Fruit fly (Drosophila melanogaster) whole organism, embryonic: ENCODE measurements around the gene Invadolysin.

ENCODE experiments used
- Blimp-1 ChIP-seq: fragments of 200-800 bp; sonication (Bioruptor generic); optimal IDR thresholded peaks from 3 replicates; lab custom pipeline; 2018; ENCODE audit warnings: missing biosample characterization, missing genetic modification characterization, mild to moderate bottlenecking, moderate library complexity, missing genetic modification reagents
- CG10543 ChIP-seq: fragments of 200-800 bp; sonication (Bioruptor generic); optimal IDR thresholded peaks from 3 replicates; lab custom pipeline; 2017; ENCODE audit warnings: missing biosample characterization, mild to moderate bottlenecking, missing genetic modification characterization, moderate library complexity
- CG11093 ChIP-seq: fragments of 200-800 bp; sonication (Bioruptor generic); IDR thresholded peaks from 3 replicates; pipeline ENCODE4 v1.3.6; 2022; ENCODE audit warnings: missing biosample characterization, missing genetic modification characterization
- CG13894 ChIP-seq: fragments of 200-800 bp; sonication (Bioruptor generic); optimal IDR thresholded peaks from 3 replicates; lab custom pipeline; 2018; ENCODE audit warnings: missing biosample characterization, mild to moderate bottlenecking, missing genetic modification characterization, moderate library complexity
- CG15269 ChIP-seq: fragments of 200-800 bp; sonication (Bioruptor generic); optimal IDR thresholded peaks from 2 replicates; lab custom pipeline; 2018; ENCODE audit warnings: missing biosample characterization, mild to moderate bottlenecking, missing genetic modification characterization, moderate library complexity
- CG15479 ChIP-seq: fragments of 200-800 bp; sonication (Bioruptor generic); optimal IDR thresholded peaks from 3 replicates; lab custom pipeline; 2019; ENCODE audit warnings: missing biosample characterization, mild to moderate bottlenecking, missing genetic modification characterization, moderate library complexity
- CG17186 ChIP-seq: fragments of 200-800 bp; sonication (Bioruptor generic); optimal IDR thresholded peaks from 3 replicates; lab custom pipeline; 2017; ENCODE audit warnings: missing biosample characterization, missing genetic modification reagents, missing genetic modification characterization
- CG3163 ChIP-seq: fragments of 200-800 bp; sonication (Bioruptor generic); optimal IDR thresholded peaks from 3 replicates; lab custom pipeline; 2016; ENCODE audit warnings: missing biosample characterization, missing genetic modification characterization
- CG34376 ChIP-seq: fragments of 200-800 bp; sonication (Bioruptor generic); optimal IDR thresholded peaks from 2 replicates; lab custom pipeline; 2018; ENCODE audit warnings: missing biosample characterization, mild to moderate bottlenecking, missing genetic modification characterization
- CG42726 ChIP-seq: fragments of 200-800 bp; sonication (Bioruptor generic); IDR thresholded peaks from 2 replicates; pipeline ENCODE4 v1.3.6; 2022; ENCODE audit warnings: missing biosample characterization, missing genetic modification characterization; ENCODE audit not compliant: partially characterized antibody
- CG7357 ChIP-seq: fragments of 200-800 bp; sonication (Bioruptor generic); IDR thresholded peaks from 3 replicates; pipeline ENCODE4 v1.3.6; 2022; ENCODE audit warnings: missing biosample characterization, missing genetic modification characterization
- Dek ChIP-seq: fragments of 200-800 bp; sonication (Bioruptor generic); optimal IDR thresholded peaks from 3 replicates; lab custom pipeline; 2019; ENCODE audit warnings: missing biosample characterization, mild to moderate bottlenecking, missing genetic modification characterization, moderate library complexity
- Doc2 ChIP-seq: fragments of 200-800 bp; sonication (Bioruptor generic); IDR thresholded peaks from 2 replicates; pipeline ENCODE4 v1.3.6; 2022; ENCODE audit warnings: missing biosample characterization, missing genetic modification characterization
- Ets65A ChIP-seq: fragments of 200-800 bp; sonication (Bioruptor generic); peaks from one replicate; lab custom pipeline; 2016; ENCODE audit warnings: missing biosample characterization, missing genetic modification characterization
- GATAe ChIP-seq: fragments of 200-800 bp; sonication (Bioruptor generic); conservative IDR thresholded peaks from 2 replicates; pipeline ENCODE4 v1.3.6; 2022; ENCODE audit warnings: missing biosample characterization, missing genetic modification characterization
- Hmx ChIP-seq: fragments of 200-800 bp; sonication (Bioruptor generic); optimal IDR thresholded peaks from 2 replicates; lab custom pipeline; 2016; ENCODE audit warnings: missing biosample characterization, missing genetic modification characterization
- Lim3 ChIP-seq: fragments of 200-800 bp; sonication (Bioruptor generic); IDR thresholded peaks from 2 replicates; pipeline ENCODE4 v1.3.6; 2022; ENCODE audit warnings: missing biosample characterization, missing genetic modification characterization
- Ptx1 ChIP-seq: fragments of 200-800 bp; sonication (Bioruptor generic); IDR thresholded peaks from 2 replicates; pipeline ENCODE4 v1.3.6; 2022; ENCODE audit warnings: missing biosample characterization, missing genetic modification characterization
- ac ChIP-seq: fragments of 200-800 bp; sonication (Bioruptor generic); optimal IDR thresholded peaks from 3 replicates; lab custom pipeline; 2017; ENCODE audit warnings: missing biosample characterization, mild to moderate bottlenecking, missing genetic modification characterization
- chinmo ChIP-seq: fragments of 200-800 bp; sonication (Bioruptor generic); IDR thresholded peaks from 4 replicates; pipeline ENCODE4 v1.3.6; 2022; ENCODE audit warnings: missing biosample characterization, missing genetic modification characterization; ENCODE audit not compliant: partially characterized antibody
- ems ChIP-seq: fragments of 200-800 bp; sonication (Bioruptor generic); optimal IDR thresholded peaks from 3 replicates; lab custom pipeline; 2016; ENCODE audit warnings: missing biosample characterization, missing genetic modification characterization
- en ChIP-seq: fragments of 200-800 bp; sonication (Bioruptor generic); optimal IDR thresholded peaks from 2 replicates; lab custom pipeline; 2016; ENCODE audit warnings: missing biosample characterization, missing genetic modification characterization
- eve ChIP-seq, 2 experiments: fragments of >200 bp; optimal IDR thresholded peaks; 2 replicates each; lab custom pipeline; 2017; ENCODE audit warnings: missing biosample characterization in 2 of 2, missing genetic modification characterization in 2 of 2
- exex ChIP-seq: fragments of 200-800 bp; sonication (Bioruptor generic); optimal IDR thresholded peaks from 4 replicates; lab custom pipeline; 2018; ENCODE audit warnings: missing biosample characterization, mild to moderate bottlenecking, missing genetic modification characterization, moderate library complexity
- fd96Cb ChIP-seq: fragments of 200-800 bp; sonication (Bioruptor generic); optimal IDR thresholded peaks from 2 replicates; lab custom pipeline; 2018; ENCODE audit warnings: missing biosample characterization, mild to moderate bottlenecking, missing genetic modification characterization, moderate library complexity
- grn ChIP-seq: fragments of 200-800 bp; sonication (Bioruptor generic); optimal IDR thresholded peaks from 3 replicates; lab custom pipeline; 2017; ENCODE audit warnings: missing biosample characterization, missing genetic modification characterization
- gsb ChIP-seq: fragments of 200-800 bp; sonication (Bioruptor generic); IDR thresholded peaks from 2 replicates; pipeline ENCODE4 v1.3.6; 2022; ENCODE audit warnings: missing biosample characterization, missing genetic modification characterization
- hth ChIP-seq: fragments of >200 bp; optimal IDR thresholded peaks from 2 replicates; lab custom pipeline; 2017; ENCODE audit warnings: inconsistent platforms
- knrl ChIP-seq: fragments of 200-800 bp; sonication (Bioruptor generic); IDR thresholded peaks from 3 replicates; pipeline ENCODE4 v1.3.6; 2022; ENCODE audit warnings: missing biosample characterization, missing genetic modification characterization; ENCODE audit not compliant: partially characterized antibody
- lab ChIP-seq: fragments of 200-800 bp; sonication (Bioruptor generic); optimal IDR thresholded peaks from 3 replicates; lab custom pipeline; 2017; ENCODE audit warnings: missing biosample characterization, missing genetic modification characterization, mild to moderate bottlenecking, moderate library complexity, missing genetic modification reagents
- mirr ChIP-seq: fragments of 200-800 bp; sonication (Bioruptor generic); optimal IDR thresholded peaks from 3 replicates; lab custom pipeline; 2018; ENCODE audit warnings: missing biosample characterization, mild to moderate bottlenecking, missing genetic modification characterization
- nom ChIP-seq: fragments of 200-800 bp; sonication (Bioruptor generic); optimal IDR thresholded peaks from 2 replicates; lab custom pipeline; 2017; ENCODE audit warnings: missing biosample characterization, missing genetic modification characterization, mild to moderate bottlenecking, moderate library complexity, missing genetic modification reagents
- prd ChIP-seq, 3 experiments: fragments of >200 bp in 2 of 3; fragments of 200-800 bp in 1 of 3; sonication (Bioruptor generic) in 1 of 3; optimal IDR thresholded peaks in 2 of 3; IDR thresholded peaks in 1 of 3; 2 replicates in 2 of 3; 3 replicates in 1 of 3; pipeline versions ENCODE4 v1.3.6 to Lab custom; 2017 to 2022; ENCODE audit warnings: missing biosample characterization in 1 of 3, missing genetic modification characterization in 1 of 3
- schlank ChIP-seq: fragments of 200-800 bp; sonication (Bioruptor generic); optimal IDR thresholded peaks from 2 replicates; lab custom pipeline; 2018; ENCODE audit warnings: missing biosample characterization, mild to moderate bottlenecking, missing genetic modification characterization
- sens ChIP-seq: fragments of 200-800 bp; sonication (Bioruptor generic); peaks from one replicate; lab custom pipeline; 2016; ENCODE audit warnings: missing biosample characterization, missing genetic modification characterization
- seq ChIP-seq: fragments of 200-800 bp; sonication (Bioruptor generic); IDR thresholded peaks from 2 replicates; pipeline ENCODE4 v1.3.6; 2022; ENCODE audit warnings: missing biosample characterization, missing genetic modification characterization
- slbo ChIP-seq: fragments of 200-800 bp; sonication (Bioruptor generic); IDR thresholded peaks from 2 replicates; pipeline ENCODE4 v1.3.6; 2022; ENCODE audit warnings: missing biosample characterization, missing genetic modification characterization
- sug ChIP-seq: fragments of 200-800 bp; optimal IDR thresholded peaks from 2 replicates; lab custom pipeline; 2019; ENCODE audit warnings: missing biosample characterization, mild to moderate bottlenecking, missing genetic modification characterization, moderate library complexity
- wor ChIP-seq: fragments of 200-800 bp; sonication (Bioruptor generic); IDR thresholded peaks from 2 replicates; pipeline ENCODE4 v1.3.6; 2022; ENCODE audit warnings: missing biosample characterization, missing genetic modification characterization

Invadolysin gene

DNA sequence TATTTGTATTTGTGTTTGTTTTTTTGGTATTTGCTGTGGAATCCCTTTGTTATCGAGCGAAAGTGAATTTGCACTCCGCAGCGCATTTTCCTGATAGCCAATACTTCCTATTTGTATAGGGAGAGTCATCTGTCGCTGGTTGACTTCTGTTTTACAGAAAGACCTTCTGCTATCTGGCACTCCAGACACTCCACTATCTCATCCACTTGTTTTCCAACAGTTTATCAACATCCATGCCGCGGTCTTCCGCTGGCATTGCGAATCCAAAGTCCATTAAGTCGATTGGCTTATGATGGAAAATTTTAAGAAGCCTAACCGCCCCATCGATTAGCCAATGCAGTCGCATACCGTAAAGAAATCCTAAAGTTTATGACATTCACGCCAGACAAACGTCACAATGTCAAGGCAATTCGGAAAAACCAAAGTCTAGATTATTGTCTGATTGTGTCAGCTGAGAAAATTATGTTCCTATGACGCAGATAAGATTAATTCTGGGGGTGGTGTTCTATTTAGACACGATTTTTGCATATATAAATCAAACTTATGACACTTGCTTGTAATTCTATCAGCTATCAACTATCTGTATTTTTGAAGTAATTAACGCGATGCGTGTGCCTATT is 29.4 kb upstream of the Invadolysin start:
- TF ChIP-seq CG15479 (peak; percentile 89), schlank (tag; lab: Kevin White, UChicago) (no peak), prd (optimal IDR thresholded peaks at IDR 0.05; lab: Kevin White, UChicago) (no peak), prd (GFP tag; IDR thresholded peaks at IDR 0.05; lab: Robert Waterston, UW) (no peak), Doc2 (GFP tag; lab: Robert Waterston, UW) (no peak), exex (tag; lab: Kevin White, UChicago) (peak; percentile 44), knrl (GFP tag; lab: Robert Waterston, UW) (no peak), sens (GFP tag; lab: Kevin White, UChicago) (peak; percentile 31), Ets65A (GFP tag; lab: Kevin White, UChicago) (peak; percentile 46), nom (GFP tag; lab: Kevin White, UChicago) (peak; percentile 74), CG17186 (GFP tag; lab: Kevin White, UChicago) (no peak), CG11093 (GFP tag; lab: Robert Waterston, UW) (no peak), gsb (0 out of 2 replicates have a peak, but pooled peaks have one; percentile 8), CG15269 (no peak), seq (GFP tag; lab: Robert Waterston, UW) (no peak)

DNA sequence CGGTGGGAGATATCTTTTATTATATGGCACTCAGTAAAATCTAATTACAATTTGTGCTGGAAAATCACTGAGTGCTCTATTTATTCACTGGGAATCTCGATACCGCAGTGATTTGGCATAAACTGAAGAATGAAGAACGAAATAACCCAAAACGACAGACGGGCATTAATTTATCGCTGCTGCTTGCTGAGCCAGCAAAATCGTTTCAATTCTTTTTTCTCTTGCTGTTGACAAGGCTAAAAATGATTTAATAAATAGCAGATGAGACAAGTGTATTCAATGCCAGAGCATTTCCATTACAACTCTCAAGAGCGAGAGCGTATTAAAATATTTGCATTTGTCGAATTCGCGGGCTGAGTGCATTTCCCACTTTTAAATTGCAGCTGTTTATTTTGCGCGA is 28.7 kb upstream of the Invadolysin start:
- TF ChIP-seq CG13894 (peak; percentile 6), chinmo (0 out of 4 replicates have a peak, but pooled peaks have one; percentile 24), Blimp-1 (no peak)
- TF ChIP-seq, all 482 proteins: peak for 2

DNA sequence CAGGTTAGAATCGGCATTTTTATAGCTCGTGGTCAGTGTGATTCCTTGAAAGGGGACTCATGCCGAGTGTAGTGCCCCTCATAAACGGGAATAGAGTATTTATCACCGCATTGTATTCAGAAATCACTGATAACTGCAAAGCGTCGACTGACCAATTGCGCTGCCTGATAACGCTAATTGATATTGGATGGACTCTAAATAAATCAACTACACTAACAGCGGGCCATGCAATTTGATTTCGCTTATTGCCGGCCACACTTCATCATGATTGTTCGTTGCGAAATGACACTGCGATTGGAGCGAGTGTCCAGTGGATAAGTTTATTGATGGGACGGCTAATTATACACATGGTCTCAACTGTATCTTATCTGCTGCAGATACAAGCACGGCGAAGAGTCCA is 24.9 kb upstream of the Invadolysin start:
- no peak for TF ChIP-seq ems (GFP tag; lab: Kevin White, UChicago)
- peak in 1 of 2 experiments; percentile 28 for TF ChIP-seq eve (GFP tag; optimal IDR thresholded peaks at IDR 0.05; lab: Kevin White, UChicago)
- TF ChIP-seq lab (GFP tag; lab: Kevin White, UChicago) = peak; percentile 83
- TF ChIP-seq grn = peak; percentile 78
- TF ChIP-seq slbo (GFP tag; lab: Robert Waterston, UW) = no peak
- no peak for TF ChIP-seq Hmx (GFP tag; lab: Kevin White, UChicago)
- TF ChIP-seq GATAe (GFP tag; lab: Robert Waterston, UW) = 0 out of 2 replicates have a peak, but pooled peaks have one; percentile 20
- no peak for TF ChIP-seq en (GFP tag; lab: Kevin White, UChicago)
- peak; percentile 97 for TF ChIP-seq exex (tag; lab: Kevin White, UChicago)
- no peak for TF ChIP-seq hth (lab: Kevin White, UChicago)
- TF ChIP-seq CG3163 (GFP tag; lab: Kevin White, UChicago) = no peak
- TF ChIP-seq Dek (tag; lab: Kevin White, UChicago) = no peak
- TF ChIP-seq Ptx1 (GFP tag; lab: Robert Waterston, UW) = no peak
- peak; percentile 95 for TF ChIP-seq mirr (GFP tag; lab: Kevin White, UChicago)
- TF ChIP-seq CG42726 (GFP tag; lab: Robert Waterston, UW) = no peak
- peak; percentile 34 for TF ChIP-seq CG34376 (GFP tag; lab: Kevin White, UChicago)
- TF ChIP-seq CG10543 (GFP tag; lab: Kevin White, UChicago) = peak; percentile 11
- peak; percentile 42 for TF ChIP-seq sug (tag; lab: Kevin White, UChicago)
- TF ChIP-seq ac (GFP tag; lab: Kevin White, UChicago) = no peak
- no peak for TF ChIP-seq wor (GFP tag; lab: Robert Waterston, UW)
- TF ChIP-seq fd96Cb (tag; lab: Kevin White, UChicago) = no peak
- TF ChIP-seq CG7357 (GFP tag; lab: Robert Waterston, UW) = 0 out of 3 replicates have a peak, but pooled peaks have one; percentile 12
- peak; percentile 15; the same call in 1 of the 2 replicates for TF ChIP-seq Lim3 (GFP tag; lab: Robert Waterston, UW)
- TF ChIP-seq, all 482 proteins: peak for 11
